Worm (Caenorhabditis elegans) whole organism, young adult: ENCODE results near the gene F13C5.5.

ENCODE experiments used
- C06A6.2 ChIP-seq: fragments of 200-800 bp; sonication (Bioruptor generic); conservative IDR thresholded peaks from 2 replicates; pipeline ENCODE4 v1.3.6; 2022; ENCODE audit warnings: missing genetic modification characterization, missing compliant biosample characterization
- D2030.7 ChIP-seq: fragments of 200-800 bp; sonication (Bioruptor generic); IDR thresholded peaks from 2 replicates; pipeline ENCODE4 v1.3.6; 2022; ENCODE audit warnings: missing genetic modification reagents, missing genetic modification characterization, missing compliant biosample characterization
- F33H1.4 ChIP-seq: fragments of 200-800 bp; sonication (Bioruptor generic); IDR thresholded peaks from 2 replicates; pipeline ENCODE4 v1.3.6; 2022; ENCODE audit warnings: missing genetic modification reagents, missing genetic modification characterization, missing compliant biosample characterization
- F37B4.10 ChIP-seq: fragments of 200-800 bp; sonication (Bioruptor generic); IDR thresholded peaks from 2 replicates; pipeline ENCODE4 v1.3.6; 2022; ENCODE audit warnings: missing genetic modification characterization, missing compliant biosample characterization
- F57A8.1 ChIP-seq: fragments of 200-800 bp; sonication (Bioruptor generic); optimal IDR thresholded peaks from 2 replicates; lab custom pipeline; 2018; ENCODE audit warnings: mild to moderate bottlenecking, missing genetic modification characterization, moderate library complexity, missing compliant biosample characterization
- F57C9.4 ChIP-seq: sonication (generic microtip); optimal IDR thresholded peaks from 2 replicates; lab custom pipeline; 2017; ENCODE audit warnings: mild to moderate bottlenecking, missing genetic modification characterization, missing compliant biosample characterization
- Y53G8AR.9 ChIP-seq: fragments of 200-800 bp; sonication (Bioruptor generic); conservative IDR thresholded peaks from 2 replicates; pipeline ENCODE4 v1.3.6; 2022; ENCODE audit warnings: missing genetic modification reagents, missing genetic modification characterization, missing compliant biosample characterization
- Y56A3A.18 ChIP-seq: fragments of 200-800 bp; sonication (Bioruptor generic); IDR thresholded peaks from 2 replicates; pipeline ENCODE4 v1.3.6; 2022; ENCODE audit warnings: missing genetic modification reagents, missing genetic modification characterization, missing compliant biosample characterization
- aptf-2 ChIP-seq: fragments of 200-800 bp; sonication (Bioruptor generic); conservative IDR thresholded peaks from 2 replicates; pipeline ENCODE4 v1.3.6; 2022; ENCODE audit warnings: missing genetic modification reagents, missing genetic modification characterization, missing compliant biosample characterization
- attf-3 ChIP-seq: fragments of 200-800 bp; sonication (Bioruptor generic); conservative IDR thresholded peaks from 2 replicates; pipeline ENCODE4 v1.3.6; 2022; ENCODE audit warnings: missing genetic modification reagents, missing genetic modification characterization, missing compliant biosample characterization
- attf-6 ChIP-seq: fragments of 200-800 bp; sonication (Bioruptor generic); IDR thresholded peaks from 2 replicates; pipeline ENCODE4 v1.3.6; 2022; ENCODE audit warnings: missing genetic modification reagents, missing genetic modification characterization, missing compliant biosample characterization
- bed-2 ChIP-seq: fragments of 200-800 bp; sonication (Bioruptor generic); IDR thresholded peaks from 2 replicates; pipeline ENCODE4 v1.3.6; 2022; ENCODE audit warnings: missing genetic modification reagents, missing genetic modification characterization, missing compliant biosample characterization
- ccch-3 ChIP-seq: fragments of 200-800 bp; sonication (Bioruptor generic); optimal IDR thresholded peaks from 2 replicates; lab custom pipeline; 2018; ENCODE audit warnings: mild to moderate bottlenecking, missing genetic modification characterization, missing compliant biosample characterization
- cebp-1 ChIP-seq, 2 experiments: fragments of 200-800 bp in 1 of 2; sonication (Bioruptor generic) in 1 of 2; sonication (generic microtip) in 1 of 2; IDR thresholded peaks in 1 of 2; optimal IDR thresholded peaks in 1 of 2; 2 replicates each; pipeline versions ENCODE4 v1.3.6 to Lab custom; 2017 to 2022; ENCODE audit warnings: missing compliant biosample characterization in 2 of 2, missing genetic modification characterization in 2 of 2, mild to moderate bottlenecking in 1 of 2, missing genetic modification reagents in 1 of 2, moderate library complexity in 1 of 2
- cebp-2 ChIP-seq: fragments of 200-800 bp; sonication (Bioruptor generic); IDR thresholded peaks from 2 replicates; pipeline ENCODE4 v1.3.6; 2022; ENCODE audit warnings: missing genetic modification characterization, missing compliant biosample characterization
- ceh-100 ChIP-seq: fragments of 200-800 bp; sonication (Bioruptor generic); IDR thresholded peaks from 2 replicates; pipeline ENCODE4 v1.3.6; 2022; ENCODE audit warnings: missing genetic modification reagents, missing genetic modification characterization, missing compliant biosample characterization
- ceh-40 ChIP-seq: fragments of 200-800 bp; sonication (Bioruptor generic); IDR thresholded peaks from 2 replicates; pipeline ENCODE4 v1.3.6; 2022; ENCODE audit warnings: missing genetic modification characterization, missing compliant biosample characterization
- dpl-1 ChIP-seq: fragments of 150-350 bp; optimal IDR thresholded peaks from 2 replicates; lab custom pipeline; 2014; ENCODE audit warnings: missing biosample characterization, missing genetic modification reagents, missing genetic modification characterization
- egl-18 ChIP-seq: fragments of 200-800 bp; sonication (Bioruptor generic); IDR thresholded peaks from 2 replicates; pipeline ENCODE4 v1.3.6; 2022; ENCODE audit warnings: missing genetic modification reagents, missing genetic modification characterization, missing compliant biosample characterization
- egrh-3 ChIP-seq: fragments of 200-800 bp; sonication (Bioruptor generic); IDR thresholded peaks from 2 replicates; pipeline ENCODE4 v1.3.6; 2022; ENCODE audit warnings: missing genetic modification reagents, missing genetic modification characterization, missing compliant biosample characterization
- gei-17 ChIP-seq: fragments of 200-800 bp; sonication (Bioruptor generic); optimal IDR thresholded peaks from 2 replicates; lab custom pipeline; 2018; ENCODE audit warnings: mild to moderate bottlenecking, missing genetic modification characterization, missing compliant biosample characterization
- hlh-26 ChIP-seq: fragments of 200-800 bp; sonication (Bioruptor generic); conservative IDR thresholded peaks from 2 replicates; pipeline ENCODE4 v1.3.6; 2022; ENCODE audit warnings: missing genetic modification reagents, missing genetic modification characterization, missing compliant biosample characterization
- lin-40 ChIP-seq: sonication (generic microtip); optimal IDR thresholded peaks from 2 replicates; lab custom pipeline; 2016; ENCODE audit warnings: missing genetic modification characterization, mild to moderate bottlenecking, missing compliant biosample characterization, missing genotype, missing genetic modification reagents
- lin-54 ChIP-seq: fragments of 200-800 bp; sonication (Bioruptor generic); optimal IDR thresholded peaks from 2 replicates; lab custom pipeline; 2018; ENCODE audit warnings: mild to moderate bottlenecking, missing genetic modification characterization, missing compliant biosample characterization
- lsl-1 ChIP-seq: fragments of 200-800 bp; sonication (Bioruptor generic); optimal IDR thresholded peaks from 2 replicates; lab custom pipeline; 2018; ENCODE audit warnings: mild to moderate bottlenecking, missing genetic modification characterization, moderate library complexity, missing compliant biosample characterization
- mcd-1 ChIP-seq: fragments of 200-800 bp; sonication (Bioruptor generic); IDR thresholded peaks from 2 replicates; pipeline ENCODE4 v1.3.6; 2022; ENCODE audit warnings: missing genetic modification reagents, missing genetic modification characterization, missing compliant biosample characterization
- mel-28 ChIP-seq: sonication (generic microtip); optimal IDR thresholded peaks from 2 replicates; lab custom pipeline; 2016; ENCODE audit warnings: borderline replicate concordance, mild to moderate bottlenecking, missing genetic modification characterization, missing compliant biosample characterization
- mes-4 ChIP-seq: sonication (generic microtip); optimal IDR thresholded peaks from 2 replicates; lab custom pipeline; 2016; ENCODE audit warnings: missing genotype, missing genetic modification characterization, missing compliant biosample characterization
- nfyb-1 ChIP-seq: fragments of 200-800 bp; sonication (Bioruptor generic); IDR thresholded peaks from 2 replicates; pipeline ENCODE4 v1.3.6; 2022; ENCODE audit warnings: missing genetic modification reagents, missing genetic modification characterization, missing compliant biosample characterization
- nhr-179 ChIP-seq: sonication (generic microtip); optimal IDR thresholded peaks from 2 replicates; lab custom pipeline; 2016; ENCODE audit warnings: mild to moderate bottlenecking, missing genetic modification characterization, missing compliant biosample characterization
- nhr-90 ChIP-seq: sonication (generic microtip); optimal IDR thresholded peaks from 2 replicates; lab custom pipeline; 2016; ENCODE audit warnings: missing genotype, mild to moderate bottlenecking, missing genetic modification characterization, missing compliant biosample characterization
- pbrm-1 ChIP-seq: fragments of 200-800 bp; sonication (Bioruptor generic); IDR thresholded peaks from 2 replicates; pipeline ENCODE4 v1.3.6; 2022; ENCODE audit warnings: missing genetic modification reagents, missing genetic modification characterization, missing compliant biosample characterization
- sea-2 ChIP-seq: fragments of 200-800 bp; sonication (Bioruptor generic); IDR thresholded peaks from 2 replicates; pipeline ENCODE4 v1.3.6; 2022; ENCODE audit warnings: missing genetic modification characterization, missing compliant biosample characterization
- snpc-1.1 ChIP-seq: sonication (generic microtip); optimal IDR thresholded peaks from 2 replicates; lab custom pipeline; 2017; ENCODE audit warnings: missing genetic modification characterization, mild to moderate bottlenecking, missing compliant biosample characterization, antibody characterized with exemption, moderate library complexity, missing genotype, missing genetic modification reagents; ENCODE audit not compliant: insufficient read depth
- zfh-2 ChIP-seq: fragments of 200-800 bp; sonication (Bioruptor generic); conservative IDR thresholded peaks from 2 replicates; pipeline ENCODE4 v1.3.6; 2022; ENCODE audit warnings: missing genetic modification reagents, missing genetic modification characterization, missing compliant biosample characterization
- zim-3 ChIP-seq: sonication (generic microtip); optimal IDR thresholded peaks from 2 replicates; lab custom pipeline; 2017; ENCODE audit warnings: mild to moderate bottlenecking, missing genetic modification characterization, moderate library complexity, missing compliant biosample characterization
- ztf-22 ChIP-seq: fragments of 200-800 bp; sonication (Bioruptor generic); optimal IDR thresholded peaks from 2 replicates; lab custom pipeline; 2018; ENCODE audit warnings: mild to moderate bottlenecking, missing genetic modification characterization, moderate library complexity, missing compliant biosample characterization
- ztf-28 ChIP-seq: fragments of 200-800 bp; sonication (Bioruptor generic); IDR thresholded peaks from 2 replicates; pipeline ENCODE4 v1.3.6; 2022; ENCODE audit warnings: missing genetic modification reagents, missing genetic modification characterization, missing compliant biosample characterization
- ztf-3 ChIP-seq: fragments of 200-800 bp; sonication (Bioruptor generic); optimal IDR thresholded peaks from 2 replicates; lab custom pipeline; 2018; ENCODE audit warnings: mild to moderate bottlenecking, missing genetic modification characterization, missing compliant biosample characterization

The F13C5.5 gene

ce11 chrX:636893-637292 is 28.6 kb upstream of the F13C5.5 start, which contains the start of gene pha-2:
TSS of gene pha-2 (minus strand) at chrX:636993.
- TF ChIP-seq mes-4, result no peak
- TF ChIP-seq lin-54 (GFP tag; lab: Kevin White, UChicago), result no peak
- no peak for TF ChIP-seq ztf-28 (GFP tag; lab: Robert Waterston, UW)
- TF ChIP-seq cebp-2, result no peak
- no peak for TF ChIP-seq gei-17 (GFP tag; lab: Kevin White, UChicago)
- no peak for TF ChIP-seq ztf-22 (GFP tag; lab: Kevin White, UChicago)
- TF ChIP-seq ceh-40, result no peak
- TF ChIP-seq ccch-3 (GFP tag; lab: Kevin White, UChicago), result no peak
- TF ChIP-seq bed-2, result no peak
- no peak for TF ChIP-seq nfyb-1 (GFP tag; lab: Robert Waterston, UW)
- TF ChIP-seq hlh-26 (GFP tag; lab: Robert Waterston, UW), result no peak
- no peak for TF ChIP-seq mcd-1 (GFP tag; lab: Robert Waterston, UW)
- TF ChIP-seq lin-40, result no peak
- no peak for TF ChIP-seq lsl-1 (GFP tag; lab: Kevin White, UChicago)
- no peak for TF ChIP-seq mel-28
- no peak for TF ChIP-seq attf-3 (GFP tag; lab: Robert Waterston, UW)

DNA sequence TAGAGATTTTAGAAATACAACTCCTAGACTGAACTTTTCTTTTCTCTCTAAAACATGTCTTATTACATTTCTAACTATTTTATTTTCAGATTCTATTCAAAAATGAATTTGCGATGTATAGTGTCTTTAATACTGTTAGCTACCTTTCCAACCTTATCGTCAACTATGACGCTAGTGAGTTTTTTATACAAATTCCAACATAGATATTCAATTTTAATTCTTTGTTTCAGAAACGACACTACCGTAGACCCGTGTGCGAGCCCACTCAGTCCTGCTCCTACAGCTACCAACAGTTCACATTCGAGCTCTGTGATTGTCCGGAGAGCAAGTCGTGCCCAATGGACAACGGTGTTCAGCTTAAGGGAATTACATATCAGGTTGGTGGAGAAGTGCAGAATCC is 20.8 kb upstream of the F13C5.5 start, which contains the start of gene M6.4:
TSS of gene M6.4 (plus strand) at position 55 of the 400 bp plus-strand sequence.
- TF ChIP-seq Y56A3A.18 (GFP tag; lab: Robert Waterston, UW) (no peak), egl-18 (no peak), D2030.7 (no peak), zim-3 (tag; lab: Kevin White, UChicago) (no peak)
- TF ChIP-seq, all 124 proteins: peak for 0

ce11 chrX:621688-622087 is 13.4 kb upstream of the F13C5.5 start:
- TF ChIP-seq sea-2 (GFP tag; lab: Robert Waterston, UW) (no peak), cebp-1 (GFP tag; IDR thresholded peaks at IDR 0.05; lab: Robert Waterston, UW) (0 out of 2 replicates have a peak, but pooled peaks have one; percentile 3), cebp-1 (tag; optimal IDR thresholded peaks at IDR 0.05; lab: Kevin White, UChicago) (no peak), nhr-179 (tag; lab: Kevin White, UChicago) (no peak), egrh-3 (GFP tag; lab: Robert Waterston, UW) (peak; percentile 61; the same call in 1 of the 2 replicates), F57C9.4 (tag; lab: Kevin White, UChicago) (no peak), attf-3 (GFP tag; lab: Robert Waterston, UW) (no peak), F33H1.4 (GFP tag; lab: Robert Waterston, UW) (no peak), lin-40 (no peak), zfh-2 (peak; percentile 94), attf-6 (no peak)
- TF ChIP-seq, all 124 proteins: peak for 3

DNA sequence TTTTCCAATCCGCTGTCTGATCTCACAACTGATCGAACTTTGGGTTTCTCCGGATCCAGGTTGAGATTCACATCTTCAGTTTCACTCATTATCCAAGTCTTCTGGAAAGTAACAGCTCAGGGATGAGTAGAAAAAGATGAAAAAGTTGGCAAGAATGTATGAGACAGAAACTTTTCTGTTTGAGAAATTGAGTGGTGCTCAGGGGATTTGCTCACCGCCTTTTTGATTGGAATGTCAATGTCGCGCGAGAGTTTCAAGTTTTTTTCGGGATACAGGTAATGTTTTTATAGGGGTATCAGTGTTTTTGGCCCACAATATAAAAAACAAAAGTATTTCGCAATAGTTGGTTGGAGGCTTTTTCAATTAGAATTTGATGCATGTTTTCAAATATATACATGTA is 12.9 kb upstream of the F13C5.5 start, which contains the start of gene unc-96:
TSS of gene unc-96 (minus strand) at position 101 of the 400 bp plus-strand sequence.
- TF ChIP-seq cebp-1 (GFP tag; IDR thresholded peaks at IDR 0.05; lab: Robert Waterston, UW), result peak; percentile 67
- no peak for TF ChIP-seq cebp-1 (tag; optimal IDR thresholded peaks at IDR 0.05; lab: Kevin White, UChicago)
- no peak for TF ChIP-seq snpc-1.1

ce11 chrX:617730-618129 is 9.4 kb upstream of the F13C5.5 start:
- TF ChIP-seq zfh-2 (no peak), aptf-2 (GFP tag; lab: Robert Waterston, UW) (no peak), Y53G8AR.9 (GFP tag; lab: Robert Waterston, UW) (no peak), zim-3 (tag; lab: Kevin White, UChicago) (no peak), F57A8.1 (GFP tag; lab: Kevin White, UChicago) (no peak), pbrm-1 (GFP tag; lab: Robert Waterston, UW) (no peak), F37B4.10 (GFP tag; lab: Robert Waterston, UW) (no peak), nhr-90 (tag; lab: Kevin White, UChicago) (no peak), C06A6.2 (GFP tag; lab: Robert Waterston, UW) (no peak), dpl-1 (GFP tag; lab: Kevin White, UChicago) (no peak), ztf-3 (GFP tag; lab: Kevin White, UChicago) (no peak), lin-40 (no peak), ceh-100 (GFP tag; lab: Robert Waterston, UW) (no peak)
